Fruit fly (Drosophila melanogaster): ENCODE results near the gene Reph.
A peak's percentile ranks its signal among the peaks of the same experiment; 100 is the strongest.

The Reph gene

dm6 chr2L:3775767-3776351 lies 27.5 kb upstream of the Reph start:
- no peak for TF ChIP-seq CG32121 (GFP tag; IDR thresholded peaks at IDR 0.05)
- TF ChIP-seq Pif1B (GFP tag; optimal IDR thresholded peaks at IDR 0.05), result no peak
- no peak for TF ChIP-seq fd96Ca (GFP tag; IDR thresholded peaks at IDR 0.05)
- no peak for TF ChIP-seq CG10348 (GFP tag; IDR thresholded peaks at IDR 0.05)
- TF ChIP-seq CG12605 (GFP tag; IDR thresholded peaks at IDR 0.05), result no peak
- no peak for TF ChIP-seq gl (tag; optimal IDR thresholded peaks at IDR 0.05)
- no peak for TF ChIP-seq EcR (GFP tag; optimal IDR thresholded peaks at IDR 0.05)
- TF ChIP-seq CG8159 (tag; optimal IDR thresholded peaks at IDR 0.05), result peak; percentile 67
- peak; percentile 63 for TF ChIP-seq CG9948 (tag; optimal IDR thresholded peaks at IDR 0.05)
- TF ChIP-seq CG15710 (tag; optimal IDR thresholded peaks at IDR 0.05), result peak; percentile 47
- peak; percentile 58 for TF ChIP-seq CG14655 (GFP tag; optimal IDR thresholded peaks at IDR 0.05)
- no peak for TF ChIP-seq D1 (tag; optimal IDR thresholded peaks at IDR 0.05)
- TF ChIP-seq CG34367 (tag; optimal IDR thresholded peaks at IDR 0.05), result peak; percentile 17
- TF ChIP-seq CG13204 (GFP tag; optimal IDR thresholded peaks at IDR 0.05), result no peak
- peak; percentile 41 for TF ChIP-seq Pif1A (GFP tag; optimal IDR thresholded peaks at IDR 0.05)
- TF ChIP-seq Ets98B (GFP tag; IDR thresholded peaks at IDR 0.05), result no peak
- no peak for TF ChIP-seq Snoo (tag; optimal IDR thresholded peaks at IDR 0.05)
- TF ChIP-seq rn (GFP tag; IDR thresholded peaks at IDR 0.05), result 0 out of 2 replicates have a peak, but pooled peaks have one; percentile 5
- TF ChIP-seq CG17806 (tag; optimal IDR thresholded peaks at IDR 0.05), result peak; percentile 61
- peak; percentile 20; the same call in 1 of the 3 replicates for TF ChIP-seq CG4496 (GFP tag; IDR thresholded peaks at IDR 0.05)
- TF ChIP-seq CG8301 (tag; optimal IDR thresholded peaks at IDR 0.05), result peak; percentile 34

- TF ChIP-seq CG15710 (tag; optimal IDR thresholded peaks at IDR 0.05) (peak; percentile 94), CG14655 (GFP tag; optimal IDR thresholded peaks at IDR 0.05) (peak; percentile 89), CG32121 (GFP tag; IDR thresholded peaks at IDR 0.05) (peak; percentile 77), CG9948 (tag; optimal IDR thresholded peaks at IDR 0.05) (peak; percentile 95), Snoo (tag; optimal IDR thresholded peaks at IDR 0.05) (peak; percentile 75), CG34367 (tag; optimal IDR thresholded peaks at IDR 0.05) (peak; percentile 88), rn (GFP tag; IDR thresholded peaks at IDR 0.05) (peak; percentile 67), EcR (GFP tag; optimal IDR thresholded peaks at IDR 0.05) (peak; percentile 54), CG12605 (GFP tag; IDR thresholded peaks at IDR 0.05) (peak; percentile 87), Pif1A (GFP tag; optimal IDR thresholded peaks at IDR 0.05) (peak; percentile 67), CG8159 (tag; optimal IDR thresholded peaks at IDR 0.05) (peak; percentile 94), CG13204 (GFP tag; optimal IDR thresholded peaks at IDR 0.05) (peak; percentile 77), CG4496 (GFP tag; IDR thresholded peaks at IDR 0.05) (peak; percentile 80), Ets98B (GFP tag; IDR thresholded peaks at IDR 0.05) (peak; percentile 65), CG8301 (tag; optimal IDR thresholded peaks at IDR 0.05) (peak; percentile 86), CG17806 (tag; optimal IDR thresholded peaks at IDR 0.05) (peak; percentile 94), Pif1B (GFP tag; optimal IDR thresholded peaks at IDR 0.05) (peak; percentile 66), CG10348 (GFP tag; IDR thresholded peaks at IDR 0.05) (no peak), D1 (tag; optimal IDR thresholded peaks at IDR 0.05) (peak; percentile 88), gl (tag; optimal IDR thresholded peaks at IDR 0.05) (peak; percentile 52), fd96Ca (GFP tag; IDR thresholded peaks at IDR 0.05) (no peak)
These were observed 26.6 kb upstream of the Reph start for dm6 chr2L:3776614-3777196.

- TF ChIP-seq Ets98B (GFP tag; IDR thresholded peaks at IDR 0.05), result no peak
- no peak for TF ChIP-seq CG34367 (tag; optimal IDR thresholded peaks at IDR 0.05)
These were observed 25.9 kb upstream of the Reph start for dm6 chr2L:3777485-3777884.

dm6 chr2L:3778157-3779060 lies 24.9 kb upstream of the Reph start:
- TF ChIP-seq CG12605 (GFP tag; IDR thresholded peaks at IDR 0.05) (peak; percentile 57; the same call in 1 of the 2 replicates), CG15710 (tag; optimal IDR thresholded peaks at IDR 0.05) (peak; percentile 82), EcR (GFP tag; optimal IDR thresholded peaks at IDR 0.05) (peak; percentile 74), D1 (tag; optimal IDR thresholded peaks at IDR 0.05) (peak; percentile 70), Pif1A (GFP tag; optimal IDR thresholded peaks at IDR 0.05) (peak; percentile 80), Pif1B (GFP tag; optimal IDR thresholded peaks at IDR 0.05) (peak; percentile 84), rn (GFP tag; IDR thresholded peaks at IDR 0.05) (0 out of 2 replicates have a peak, but pooled peaks have one; percentile 14), CG14655 (GFP tag; optimal IDR thresholded peaks at IDR 0.05) (peak; percentile 90), fd96Ca (GFP tag; IDR thresholded peaks at IDR 0.05) (peak; percentile 81; the same call in 2 of the 3 replicates), CG4496 (GFP tag; IDR thresholded peaks at IDR 0.05) (peak; percentile 80), CG10348 (GFP tag; IDR thresholded peaks at IDR 0.05) (0 out of 2 replicates have a peak, but pooled peaks have one; percentile 15), gl (tag; optimal IDR thresholded peaks at IDR 0.05) (peak; percentile 32), CG32121 (GFP tag; IDR thresholded peaks at IDR 0.05) (peak; percentile 55), CG34367 (tag; optimal IDR thresholded peaks at IDR 0.05) (peak; percentile 76), CG9948 (tag; optimal IDR thresholded peaks at IDR 0.05) (peak; percentile 90), CG13204 (GFP tag; optimal IDR thresholded peaks at IDR 0.05) (peak; percentile 54), CG8159 (tag; optimal IDR thresholded peaks at IDR 0.05) (peak; percentile 89), Snoo (tag; optimal IDR thresholded peaks at IDR 0.05) (peak; percentile 81), CG8301 (tag; optimal IDR thresholded peaks at IDR 0.05) (peak; percentile 86), Ets98B (GFP tag; IDR thresholded peaks at IDR 0.05) (peak; percentile 70), CG17806 (tag; optimal IDR thresholded peaks at IDR 0.05) (peak; percentile 88)
